Worm (Caenorhabditis elegans) whole organism, mixed stage, embryonic: Measurements from ENCODE around the gene ttll-4.

Experiments
- nhr-28 ChIP-seq: fragments of 150-350 bp; optimal IDR thresholded peaks from 2 replicates; lab custom pipeline; 2014; ENCODE audit warnings: missing biosample characterization, missing genetic modification characterization
- pha-4 ChIP-seq: fragments of 150-350 bp; optimal IDR thresholded peaks from 2 replicates; lab custom pipeline; 2018; ENCODE audit warnings: missing biosample characterization, missing genetic modification reagents, missing genetic modification characterization
- unc-120 ChIP-seq: sonication (generic microtip); optimal IDR thresholded peaks from 2 replicates; lab custom pipeline; 2017; ENCODE audit warnings: missing genetic modification characterization, missing compliant biosample characterization; ENCODE audit not compliant: poor library complexity, severe bottlenecking
- unc-39 ChIP-seq: fragments of 150-350 bp; optimal IDR thresholded peaks from 2 replicates; lab custom pipeline; 2014; ENCODE audit warnings: missing biosample characterization, missing genetic modification characterization

- TF ChIP-seq pha-4 (tag; lab: Kevin White, UChicago) (no peak), unc-39 (tag; lab: Kevin White, UChicago) (no peak), nhr-28 (tag; lab: Kevin White, UChicago) (no peak), unc-120 (no peak)
Measured at ce11 chrIII:10114662-10115061, 9.3 kb upstream of the ttll-4 start, which contains the start of the genes ZK1128.1 and mett-10.
